Worm (Caenorhabditis elegans) whole organism, L1 larva: ENCODE results near the gene nhr-102.

Experiments
- C04F5.9 ChIP-seq: sonication (generic microtip); optimal IDR thresholded peaks from 2 replicates; lab custom pipeline; 2016; ENCODE audit warnings: missing genetic modification characterization, missing compliant biosample characterization
- C34B4.2 ChIP-seq: sonication (generic microtip); optimal IDR thresholded peaks from 2 replicates; lab custom pipeline; 2017; ENCODE audit warnings: mild to moderate bottlenecking, missing genetic modification characterization, missing compliant biosample characterization
- Y116A8C.19 ChIP-seq: sonication (generic microtip); optimal IDR thresholded peaks from 2 replicates; lab custom pipeline; 2016; ENCODE audit warnings: missing compliant biosample characterization, missing genetic modification characterization, borderline replicate concordance
- aha-1 ChIP-seq: fragments of 150-350 bp; optimal IDR thresholded peaks from 2 replicates; lab custom pipeline; 2014; ENCODE audit warnings: missing biosample characterization, missing genetic modification characterization
- aly-2 ChIP-seq: fragments of 150-350 bp; optimal IDR thresholded peaks from 2 replicates; lab custom pipeline; 2014; ENCODE audit warnings: missing biosample characterization, missing genetic modification characterization
- ama-1 ChIP-seq: fragments of 150-350 bp; optimal IDR thresholded peaks from 2 replicates; lab custom pipeline; 2014
- blmp-1 ChIP-seq: fragments of 150-350 bp; optimal IDR thresholded peaks from 2 replicates; lab custom pipeline; 2014; ENCODE audit warnings: missing biosample characterization, missing genetic modification characterization
- ceh-8 ChIP-seq: fragments of 200-800 bp; sonication (Bioruptor generic); optimal IDR thresholded peaks from 2 replicates; lab custom pipeline; 2018; ENCODE audit warnings: mild to moderate bottlenecking, missing genetic modification characterization, moderate library complexity, missing compliant biosample characterization
- ceh-88 ChIP-seq: fragments of 200-800 bp; sonication (Bioruptor generic); IDR thresholded peaks from 2 replicates; pipeline ENCODE4 v1.3.6; 2022; ENCODE audit warnings: missing genetic modification characterization, missing compliant biosample characterization
- ceh-90 ChIP-seq: sonication (generic microtip); optimal IDR thresholded peaks from 2 replicates; lab custom pipeline; 2016; ENCODE audit warnings: missing genetic modification characterization, missing compliant biosample characterization
- ces-1 ChIP-seq: fragments of 150-350 bp; optimal IDR thresholded peaks from 2 replicates; lab custom pipeline; 2014; ENCODE audit warnings: missing biosample characterization, missing genetic modification reagents, missing genetic modification characterization
- dsc-1 ChIP-seq: sonication (generic microtip); optimal IDR thresholded peaks from 2 replicates; lab custom pipeline; 2016; ENCODE audit warnings: mild to moderate bottlenecking, missing genetic modification characterization, missing compliant biosample characterization
- egl-13 ChIP-seq: sonication (generic microtip); optimal IDR thresholded peaks from 2 replicates; lab custom pipeline; 2016; ENCODE audit warnings: missing genotype, missing genetic modification reagents, missing genetic modification characterization, missing compliant biosample characterization
- egl-27 ChIP-seq, 2 experiments: fragments of 150-350 bp in 1 of 2; sonication (generic microtip); optimal IDR thresholded peaks; 3 replicates each; lab custom pipeline; 2017 to 2018; ENCODE audit warnings: missing biosample characterization in 2 of 2, missing genetic modification characterization in 2 of 2, missing genetic modification reagents in 2 of 2
- elt-2 ChIP-seq: sonication (generic microtip); optimal IDR thresholded peaks from 2 replicates; lab custom pipeline; 2016; ENCODE audit warnings: missing genetic modification characterization, mild to moderate bottlenecking, inconsistent platforms, missing compliant biosample characterization, missing genetic modification reagents
- ets-5 ChIP-seq: fragments of 200-800 bp; sonication (Bioruptor generic); IDR thresholded peaks from 2 replicates; pipeline ENCODE4 v1.3.6; 2022; ENCODE audit warnings: missing genetic modification characterization, missing compliant biosample characterization
- fkh-10 ChIP-seq: sonication (generic microtip); optimal IDR thresholded peaks from 2 replicates; lab custom pipeline; 2017; ENCODE audit warnings: missing biosample characterization, missing genetic modification reagents, missing genetic modification characterization
- fkh-4 ChIP-seq: sonication (generic microtip); optimal IDR thresholded peaks from 2 replicates; lab custom pipeline; 2016; ENCODE audit warnings: missing compliant biosample characterization, missing genetic modification characterization, borderline replicate concordance
- fkh-8 ChIP-seq: sonication (generic microtip); optimal IDR thresholded peaks from 2 replicates; lab custom pipeline; 2016; ENCODE audit warnings: mild to moderate bottlenecking, missing genetic modification characterization, missing compliant biosample characterization
- fos-1 ChIP-seq: fragments of 150-350 bp; optimal IDR thresholded peaks from 2 replicates; lab custom pipeline; 2014; ENCODE audit warnings: missing biosample characterization, missing genetic modification characterization
- hpl-2 ChIP-seq: fragments of 150-350 bp; optimal IDR thresholded peaks from 2 replicates; lab custom pipeline; 2014; ENCODE audit warnings: missing biosample characterization, missing genetic modification reagents, missing genetic modification characterization
- jun-1 ChIP-seq: fragments of 150-350 bp; optimal IDR thresholded peaks from 2 replicates; lab custom pipeline; 2014; ENCODE audit warnings: missing biosample characterization, missing genetic modification reagents, missing genetic modification characterization
- lin-13 ChIP-seq: fragments of 150-350 bp; optimal IDR thresholded peaks from 2 replicates; lab custom pipeline; 2014; ENCODE audit warnings: missing biosample characterization, missing genetic modification reagents, missing genetic modification characterization
- lin-35 ChIP-seq, 2 experiments: fragments of 150-350 bp; optimal IDR thresholded peaks; 2 replicates each; lab custom pipeline; 2014; ENCODE audit warnings: missing biosample characterization in 2 of 2, missing genetic modification characterization in 2 of 2, missing genetic modification reagents in 2 of 2
- lin-39 ChIP-seq: fragments of 150-350 bp; optimal IDR thresholded peaks from 2 replicates; lab custom pipeline; 2014; ENCODE audit warnings: missing biosample characterization, missing genetic modification reagents, missing genetic modification characterization
- lir-3 ChIP-seq: sonication (generic microtip); optimal IDR thresholded peaks from 2 replicates; lab custom pipeline; 2016; ENCODE audit warnings: mild to moderate bottlenecking, missing genetic modification characterization, moderate library complexity, missing compliant biosample characterization; ENCODE audit not compliant: poor library complexity
- lsy-2 ChIP-seq, 2 experiments: fragments of 150-350 bp; optimal IDR thresholded peaks; 2 replicates each; lab custom pipeline; 2014; ENCODE audit warnings: missing biosample characterization in 2 of 2, missing genetic modification characterization in 2 of 2
- mef-2 ChIP-seq: fragments of 150-350 bp; optimal IDR thresholded peaks from 2 replicates; lab custom pipeline; 2014; ENCODE audit warnings: missing biosample characterization, missing genetic modification characterization
- nhr-11 ChIP-seq: fragments of 150-350 bp; optimal IDR thresholded peaks from 2 replicates; lab custom pipeline; 2014; ENCODE audit warnings: missing biosample characterization, missing genetic modification characterization
- nhr-12 ChIP-seq: sonication (generic microtip); optimal IDR thresholded peaks from 2 replicates; lab custom pipeline; 2017; ENCODE audit warnings: missing biosample characterization, missing genetic modification characterization
- nhr-20 ChIP-seq: sonication (generic microtip); optimal IDR thresholded peaks from 2 replicates; lab custom pipeline; 2016; ENCODE audit warnings: mild to moderate bottlenecking, missing genetic modification characterization, missing compliant biosample characterization
- nhr-28 ChIP-seq: fragments of 150-350 bp; optimal IDR thresholded peaks from 2 replicates; lab custom pipeline; 2014; ENCODE audit warnings: missing biosample characterization, missing genetic modification characterization
- nhr-47 ChIP-seq: sonication (generic microtip); optimal IDR thresholded peaks from 2 replicates; lab custom pipeline; 2016; ENCODE audit warnings: mild to moderate bottlenecking, missing genetic modification characterization, moderate library complexity, missing compliant biosample characterization
- nhr-71 ChIP-seq: sonication (generic microtip); optimal IDR thresholded peaks from 2 replicates; lab custom pipeline; 2016; ENCODE audit warnings: mild to moderate bottlenecking, missing genetic modification characterization, moderate library complexity, missing compliant biosample characterization
- nhr-77 ChIP-seq: fragments of 150-350 bp; optimal IDR thresholded peaks from 2 replicates; lab custom pipeline; 2014; ENCODE audit warnings: missing biosample characterization, missing genetic modification characterization
- nhr-85 ChIP-seq: sonication (generic microtip); peaks from one replicate; lab custom pipeline; 2016; ENCODE audit warnings: missing genetic modification characterization, inconsistent platforms, missing compliant biosample characterization
- nhr-90 ChIP-seq: sonication (generic microtip); optimal IDR thresholded peaks from 2 replicates; lab custom pipeline; 2016; ENCODE audit warnings: mild to moderate bottlenecking, missing genetic modification characterization, missing compliant biosample characterization; ENCODE audit not compliant: poor library complexity
- snpc-4 ChIP-seq: fragments of 150-350 bp; optimal IDR thresholded peaks from 2 replicates; lab custom pipeline; 2014; ENCODE audit warnings: missing biosample characterization, missing genetic modification characterization
- sox-4 ChIP-seq: sonication (generic microtip); optimal IDR thresholded peaks from 2 replicates; lab custom pipeline; 2016; ENCODE audit warnings: missing genetic modification characterization, missing compliant biosample characterization
- sptf-1 ChIP-seq: fragments of 150-350 bp; optimal IDR thresholded peaks from 2 replicates; lab custom pipeline; 2014; ENCODE audit warnings: missing biosample characterization, missing genetic modification characterization
- swsn-7 ChIP-seq: sonication (generic microtip); optimal IDR thresholded peaks from 2 replicates; lab custom pipeline; 2016; ENCODE audit warnings: missing genetic modification characterization, missing compliant biosample characterization
- tlp-1 ChIP-seq: fragments of 150-350 bp; optimal IDR thresholded peaks from 2 replicates; lab custom pipeline; 2014; ENCODE audit warnings: missing biosample characterization, missing genetic modification characterization
- unc-30 ChIP-seq: sonication (generic microtip); optimal IDR thresholded peaks from 2 replicates; lab custom pipeline; 2017; ENCODE audit warnings: missing biosample characterization, missing genetic modification characterization
- unc-62 ChIP-seq: fragments of 150-350 bp; optimal IDR thresholded peaks from 2 replicates; lab custom pipeline; 2014; ENCODE audit warnings: missing biosample characterization, missing genetic modification reagents, missing genetic modification characterization
- zip-4 ChIP-seq: fragments of 200-800 bp; sonication (Bioruptor generic); optimal IDR thresholded peaks from 2 replicates; lab custom pipeline; 2018; ENCODE audit warnings: mild to moderate bottlenecking, missing genetic modification characterization, moderate library complexity, missing compliant biosample characterization

nhr-102 gene

ce11 chrV:15890115-15890514 lies 13.9 kb upstream of the nhr-102 start:
- no peak for TF ChIP-seq nhr-47
- peak; percentile 57 for TF ChIP-seq elt-2 (tag; lab: Kevin White, UChicago)

ce11 chrV:15888751-15889150 lies 12.5 kb upstream of the nhr-102 start, which contains the start of gene cgt-1:
Gene cgt-1, minus strand, starts transcription at chrV:15888851.
- peak; percentile 24 for TF ChIP-seq elt-2 (tag; lab: Kevin White, UChicago)
- TF ChIP-seq ceh-8 (GFP tag; lab: Kevin White, UChicago), result no peak

- TF ChIP-seq elt-2 (tag; lab: Kevin White, UChicago), result peak; percentile 87
- TF ChIP-seq nhr-90, result peak; percentile 18
- TF ChIP-seq C04F5.9 (tag; lab: Kevin White, UChicago), result no peak
- no peak for TF ChIP-seq egl-13 (tag; lab: Kevin White, UChicago)
- TF ChIP-seq lin-35 (GFP tag; optimal IDR thresholded peaks at IDR 0.05; lab: Kevin White, UChicago), result peak in 1 of 2 experiments; percentile 25
- no peak for TF ChIP-seq zip-4
- peak; percentile 19 for TF ChIP-seq tlp-1
- peak; percentile 24 for TF ChIP-seq nhr-20
- no peak for TF ChIP-seq fos-1
Observed at ce11 chrV:15887708-15888295, 11.6 kb upstream of the nhr-102 start.

- TF ChIP-seq nhr-85, result peak; percentile 20
- TF ChIP-seq blmp-1 (tag; lab: Kevin White, UChicago), result no peak
Observed at ce11 chrV:15885967-15886366, 9.8 kb upstream of the nhr-102 start, which contains the start of gene T06C12.9. Gene T06C12.9, minus strand, starts transcription at chrV:15886067.

ce11 chrV:15884698-15885097 lies 8.5 kb upstream of the nhr-102 start, which contains the start of gene oac-42:
Gene oac-42, minus strand, starts transcription at chrV:15884798.
- TF ChIP-seq sptf-1 (tag; lab: Kevin White, UChicago) (no peak), unc-62 (GFP tag; lab: Kevin White, UChicago) (no peak), jun-1 (tag; lab: Kevin White, UChicago) (no peak), unc-30 (tag; lab: Kevin White, UChicago) (no peak), Y116A8C.19 (tag; lab: Kevin White, UChicago) (no peak), egl-13 (tag; lab: Kevin White, UChicago) (no peak), fkh-8 (tag; lab: Kevin White, UChicago) (no peak), nhr-77 (tag; lab: Kevin White, UChicago) (no peak), fkh-10 (GFP tag; lab: Kevin White, UChicago) (no peak), nhr-20 (no peak), nhr-11 (tag; lab: Kevin White, UChicago) (no peak), fos-1 (no peak), C04F5.9 (tag; lab: Kevin White, UChicago) (no peak), ama-1 (lab: Kevin White, UChicago) (no peak), C34B4.2 (tag; lab: Kevin White, UChicago) (no peak), aly-2 (no peak), hpl-2 (GFP tag; lab: Kevin White, UChicago) (no peak), nhr-71 (no peak), nhr-28 (tag; lab: Kevin White, UChicago) (no peak), aha-1 (no peak)

- no peak for TF ChIP-seq ces-1 (GFP tag; lab: Kevin White, UChicago)
- TF ChIP-seq lir-3 (tag; lab: Kevin White, UChicago), result peak; percentile 48
- TF ChIP-seq egl-27 (tag; optimal IDR thresholded peaks at IDR 0.05; lab: Kevin White, UChicago), result peak in 1 of 2 experiments; percentile 20
- TF ChIP-seq nhr-12 (tag; lab: Kevin White, UChicago), result no peak
- TF ChIP-seq snpc-4, result no peak
- TF ChIP-seq zip-4, result peak; percentile 76
- TF ChIP-seq swsn-7 (tag; lab: Kevin White, UChicago), result peak; percentile 17
- no peak for TF ChIP-seq fkh-4
- no peak for TF ChIP-seq lin-13 (GFP tag; lab: Kevin White, UChicago)
- no peak for TF ChIP-seq sox-4 (tag; lab: Kevin White, UChicago)
- TF ChIP-seq dsc-1 (tag; lab: Kevin White, UChicago), result no peak
- TF ChIP-seq ceh-88, result no peak
- TF ChIP-seq lsy-2 (tag; optimal IDR thresholded peaks at IDR 0.05; lab: Kevin White, UChicago), result peak; percentile 15 to 81
- no peak for TF ChIP-seq ceh-90 (tag; lab: Kevin White, UChicago)
- TF ChIP-seq lin-39 (tag; lab: Kevin White, UChicago), result no peak
- TF ChIP-seq mef-2 (tag; lab: Kevin White, UChicago), result peak; percentile 20
- no peak for TF ChIP-seq ets-5 (GFP tag; lab: Robert Waterston, UW)
Observed at ce11 chrV:15880705-15881104, 4.5 kb upstream of the nhr-102 start.
